Fruit fly (Drosophila melanogaster) whole organism, embryonic: ENCODE measurements around the gene PolE2.
A peak's percentile ranks its signal among the peaks of the same experiment; 100 is the strongest.

Source experiments
- Adf1 ChIP-seq: fragments of 200-800 bp; sonication (Bioruptor generic); IDR thresholded peaks from 2 replicates; pipeline ENCODE4 v1.3.6; 2022; ENCODE audit warnings: missing biosample characterization, missing genetic modification characterization
- BtbVII ChIP-seq: fragments of 200-800 bp; sonication (Bioruptor generic); optimal IDR thresholded peaks from 3 replicates; lab custom pipeline; 2017; ENCODE audit warnings: missing biosample characterization, mild to moderate bottlenecking, missing genetic modification characterization
- CG10209 ChIP-seq: fragments of 200-800 bp; sonication (Bioruptor generic); optimal IDR thresholded peaks from 3 replicates; lab custom pipeline; 2017; ENCODE audit warnings: missing biosample characterization, mild to moderate bottlenecking, missing genetic modification characterization, missing genetic modification reagents
- CG10366 ChIP-seq: fragments of 200-800 bp; sonication (Bioruptor generic); IDR thresholded peaks from 2 replicates; pipeline ENCODE4 v1.3.6; 2022; ENCODE audit warnings: missing biosample characterization, missing genetic modification characterization
- CG1233 ChIP-seq: fragments of 200-800 bp; sonication (Bioruptor generic); optimal IDR thresholded peaks from 4 replicates; lab custom pipeline; 2018; ENCODE audit warnings: missing biosample characterization, mild to moderate bottlenecking, missing genetic modification characterization
- CG12659 ChIP-seq: fragments of 200-800 bp; sonication (Bioruptor generic); optimal IDR thresholded peaks from 3 replicates; lab custom pipeline; 2017; ENCODE audit warnings: mild to moderate bottlenecking, missing biosample characterization, missing genetic modification reagents, missing genetic modification characterization
- CG12744 ChIP-seq: fragments of 200-800 bp; sonication (Bioruptor generic); optimal IDR thresholded peaks from 2 replicates; lab custom pipeline; 2016; ENCODE audit warnings: missing biosample characterization, missing genetic modification characterization
- CG12942 ChIP-seq: fragments of 200-800 bp; sonication (Bioruptor generic); optimal IDR thresholded peaks from 3 replicates; lab custom pipeline; 2016; ENCODE audit warnings: missing biosample characterization, missing genetic modification characterization
- CG13287 ChIP-seq: fragments of 200-800 bp; sonication (Bioruptor generic); IDR thresholded peaks from 2 replicates; pipeline ENCODE4 v1.3.6; 2022; ENCODE audit warnings: missing biosample characterization, missing genetic modification characterization; ENCODE audit not compliant: partially characterized antibody
- CG14441 ChIP-seq: fragments of 200-800 bp; sonication (Bioruptor generic); IDR thresholded peaks from 2 replicates; pipeline ENCODE4 v1.3.6; 2022; ENCODE audit warnings: missing biosample characterization, missing genetic modification characterization
- CG17361 ChIP-seq: fragments of 200-800 bp; sonication (Bioruptor generic); IDR thresholded peaks from 3 replicates; pipeline ENCODE4 v1.3.6; 2022; ENCODE audit warnings: missing biosample characterization, missing genetic modification characterization
- CG18262 ChIP-seq: fragments of 200-800 bp; optimal IDR thresholded peaks from 3 replicates; lab custom pipeline; 2019; ENCODE audit warnings: missing biosample characterization, mild to moderate bottlenecking, missing genetic modification characterization, moderate library complexity
- CG18476 ChIP-seq: fragments of 200-800 bp; sonication (Bioruptor generic); optimal IDR thresholded peaks from 2 replicates; lab custom pipeline; 2016; ENCODE audit warnings: missing biosample characterization, mild to moderate bottlenecking, missing genetic modification characterization
- CG30403 ChIP-seq: fragments of 200-800 bp; sonication (Bioruptor generic); optimal IDR thresholded peaks from 3 replicates; lab custom pipeline; 2016; ENCODE audit warnings: missing biosample characterization, missing genetic modification characterization
- CG30431 ChIP-seq: fragments of 200-800 bp; sonication (Bioruptor generic); optimal IDR thresholded peaks from 2 replicates; lab custom pipeline; 2017; ENCODE audit warnings: missing biosample characterization, missing genetic modification characterization
- CG32767 ChIP-seq: fragments of 200-800 bp; sonication (Bioruptor generic); IDR thresholded peaks from 2 replicates; pipeline ENCODE4 v1.3.6; 2022; ENCODE audit warnings: missing biosample characterization, missing genetic modification characterization
- CG4854 ChIP-seq: fragments of 200-800 bp; sonication (Bioruptor generic); optimal IDR thresholded peaks from 2 replicates; lab custom pipeline; 2016; ENCODE audit warnings: missing biosample characterization, missing genetic modification characterization, inconsistent platforms
- CG7839 ChIP-seq: fragments of 200-800 bp; sonication (Bioruptor generic); optimal IDR thresholded peaks from 3 replicates; lab custom pipeline; 2018; ENCODE audit warnings: missing biosample characterization, mild to moderate bottlenecking, missing genetic modification characterization, moderate library complexity
- CG8089 ChIP-seq: fragments of 200-800 bp; sonication (Bioruptor generic); optimal IDR thresholded peaks from 3 replicates; lab custom pipeline; 2016; ENCODE audit warnings: missing biosample characterization, missing genetic modification characterization
- CG9609 ChIP-seq: fragments of 200-800 bp; sonication (Bioruptor generic); optimal IDR thresholded peaks from 3 replicates; lab custom pipeline; 2016; ENCODE audit warnings: missing biosample characterization, missing genetic modification characterization
- Camta ChIP-seq: fragments of 200-800 bp; sonication (Bioruptor generic); optimal IDR thresholded peaks from 2 replicates; lab custom pipeline; 2016; ENCODE audit warnings: missing biosample characterization, missing genetic modification characterization
- D ChIP-seq, 2 experiments: fragments of 200-800 bp in 1 of 2; fragments of >200 bp in 1 of 2; sonication (Bioruptor generic) in 1 of 2; optimal IDR thresholded peaks; 2 replicates in 1 of 2; 3 replicates in 1 of 2; lab custom pipeline; 2017; ENCODE audit warnings: mild to moderate bottlenecking in 1 of 2, missing biosample characterization in 1 of 2, missing genetic modification characterization in 1 of 2, missing genetic modification reagents in 1 of 2
- Dfd ChIP-seq, 2 experiments: fragments of >200 bp; optimal IDR thresholded peaks; 2 replicates each; lab custom pipeline; 2017; ENCODE audit warnings: missing biosample characterization in 2 of 2, missing genetic modification characterization in 2 of 2
- Dip3 ChIP-seq: fragments of 200-800 bp; sonication (Bioruptor generic); optimal IDR thresholded peaks from 3 replicates; lab custom pipeline; 2016; ENCODE audit warnings: missing biosample characterization, missing genetic modification characterization
- Dp ChIP-seq: fragments of 200-800 bp; sonication (Bioruptor generic); optimal IDR thresholded peaks from 2 replicates; lab custom pipeline; 2018; ENCODE audit warnings: missing biosample characterization, mild to moderate bottlenecking, missing genetic modification characterization, moderate library complexity
- Fer1 ChIP-seq: fragments of 200-800 bp; sonication (Bioruptor generic); optimal IDR thresholded peaks from 2 replicates; lab custom pipeline; 2017; ENCODE audit warnings: missing biosample characterization, mild to moderate bottlenecking, missing genetic modification characterization
- Fer3 ChIP-seq: fragments of 200-800 bp; sonication (Bioruptor generic); optimal IDR thresholded peaks from 2 replicates; lab custom pipeline; 2018; ENCODE audit warnings: missing biosample characterization, mild to moderate bottlenecking, missing genetic modification characterization, moderate library complexity
- Gug ChIP-seq: fragments of 200-800 bp; sonication (Bioruptor generic); IDR thresholded peaks from 4 replicates; pipeline ENCODE4 v1.3.6; 2022; ENCODE audit warnings: missing biosample characterization, missing genetic modification characterization
- Hsf ChIP-seq: fragments of 200-800 bp; sonication (Bioruptor generic); optimal IDR thresholded peaks from 3 replicates; lab custom pipeline; 2016; ENCODE audit warnings: missing biosample characterization, missing genetic modification characterization
- Jarid2 ChIP-seq: fragments of 200-800 bp; sonication (Bioruptor generic); optimal IDR thresholded peaks from 3 replicates; lab custom pipeline; 2017; ENCODE audit warnings: mild to moderate bottlenecking, missing biosample characterization, missing genetic modification reagents, missing genetic modification characterization
- Med ChIP-seq: fragments of 200-800 bp; sonication (Bioruptor generic); peaks from one replicate; lab custom pipeline; 2016; ENCODE audit warnings: missing biosample characterization, missing genetic modification characterization, mild to moderate bottlenecking, inconsistent platforms, moderate library complexity
- Mes4 ChIP-seq: fragments of 200-800 bp; sonication (Bioruptor generic); optimal IDR thresholded peaks from 2 replicates; lab custom pipeline; 2016; ENCODE audit warnings: missing biosample characterization, missing genetic modification characterization
- NC2β ChIP-seq: fragments of 200-800 bp; sonication (Bioruptor generic); optimal IDR thresholded peaks from 2 replicates; lab custom pipeline; 2016; ENCODE audit warnings: missing biosample characterization, missing genetic modification characterization
- Rfx ChIP-seq: fragments of 200-800 bp; sonication (Bioruptor generic); IDR thresholded peaks from 2 replicates; pipeline ENCODE4 v1.3.6; 2022; ENCODE audit warnings: missing biosample characterization, missing genetic modification characterization
- Tbp ChIP-seq: fragments of >200 bp; optimal IDR thresholded peaks from 2 replicates; lab custom pipeline; 2018; ENCODE audit warnings: missing biosample characterization, missing genetic modification characterization
- croc ChIP-seq: fragments of 200-800 bp; sonication (Bioruptor generic); conservative IDR thresholded peaks from 3 replicates; pipeline ENCODE4 v1.3.6; 2022; ENCODE audit warnings: missing biosample characterization, missing genetic modification characterization
- da ChIP-seq: fragments of 200-800 bp; sonication (Bioruptor generic); optimal IDR thresholded peaks from 2 replicates; lab custom pipeline; 2016; ENCODE audit warnings: missing biosample characterization, missing genetic modification characterization
- danr ChIP-seq: fragments of 200-800 bp; sonication (Bioruptor generic); IDR thresholded peaks from 2 replicates; pipeline ENCODE4 v1.3.6; 2022; ENCODE audit warnings: missing biosample characterization, missing genetic modification characterization
- en ChIP-seq: fragments of 200-800 bp; sonication (Bioruptor generic); optimal IDR thresholded peaks from 2 replicates; lab custom pipeline; 2016; ENCODE audit warnings: missing biosample characterization, missing genetic modification characterization
- eyg ChIP-seq: fragments of 200-800 bp; sonication (Bioruptor generic); optimal IDR thresholded peaks from 3 replicates; lab custom pipeline; 2016; ENCODE audit warnings: missing biosample characterization, missing genetic modification characterization
- grn ChIP-seq: fragments of 200-800 bp; sonication (Bioruptor generic); optimal IDR thresholded peaks from 3 replicates; lab custom pipeline; 2017; ENCODE audit warnings: missing biosample characterization, missing genetic modification characterization
- gsb ChIP-seq: fragments of 200-800 bp; sonication (Bioruptor generic); IDR thresholded peaks from 2 replicates; pipeline ENCODE4 v1.3.6; 2022; ENCODE audit warnings: missing biosample characterization, missing genetic modification characterization
- mirr ChIP-seq: fragments of 200-800 bp; sonication (Bioruptor generic); optimal IDR thresholded peaks from 3 replicates; lab custom pipeline; 2018; ENCODE audit warnings: missing biosample characterization, mild to moderate bottlenecking, missing genetic modification characterization
- pita ChIP-seq: fragments of 200-800 bp; sonication (Bioruptor generic); optimal IDR thresholded peaks from 2 replicates; lab custom pipeline; 2017; ENCODE audit warnings: missing biosample characterization, mild to moderate bottlenecking, missing genetic modification characterization
- sd ChIP-seq: fragments of 200-800 bp; sonication (Bioruptor generic); optimal IDR thresholded peaks from 3 replicates; lab custom pipeline; 2018; ENCODE audit warnings: missing biosample characterization, mild to moderate bottlenecking, missing genetic modification characterization, moderate library complexity
- sima ChIP-seq: fragments of 200-800 bp; sonication (Bioruptor generic); optimal IDR thresholded peaks from 2 replicates; lab custom pipeline; 2016; ENCODE audit warnings: missing biosample characterization, missing genetic modification characterization
- sqz ChIP-seq: fragments of 200-800 bp; sonication (Bioruptor generic); optimal IDR thresholded peaks from 3 replicates; lab custom pipeline; 2018; ENCODE audit warnings: missing biosample characterization, mild to moderate bottlenecking, missing genetic modification characterization
- ttk ChIP-seq: fragments of 200-800 bp; sonication (Bioruptor generic); IDR thresholded peaks from 2 replicates; pipeline ENCODE4 v2.1.2; 2022; ENCODE audit warnings: missing biosample characterization, missing genetic modification characterization
- tx ChIP-seq: fragments of 200-800 bp; sonication (Bioruptor generic); optimal IDR thresholded peaks from 2 replicates; lab custom pipeline; 2016; ENCODE audit warnings: missing biosample characterization, missing genetic modification characterization
- vfl ChIP-seq: fragments of 200-800 bp; sonication (Bioruptor generic); optimal IDR thresholded peaks from 2 replicates; lab custom pipeline; 2016; ENCODE audit warnings: missing biosample characterization, missing genetic modification characterization
- wdn ChIP-seq: fragments of 200-800 bp; sonication (Bioruptor generic); IDR thresholded peaks from 2 replicates; pipeline ENCODE4 v1.3.6; 2022; ENCODE audit warnings: missing biosample characterization, missing genetic modification characterization
- wek ChIP-seq: fragments of 200-800 bp; sonication (Bioruptor generic); optimal IDR thresholded peaks from 3 replicates; lab custom pipeline; 2018; ENCODE audit warnings: missing biosample characterization, mild to moderate bottlenecking, missing genetic modification characterization, moderate library complexity

PolE2 gene

dm6 chr3L:5902189-5902765, 5.0 kb upstream of the PolE2 start, which contains the start of gene QC (continued):
- TF ChIP-seq Mes4 (no peak), CG18476 (GFP tag; lab: Kevin White, UChicago) (no peak), Dfd (GFP tag; optimal IDR thresholded peaks at IDR 0.05; lab: Kevin White, UChicago) (no peak), CG32767 (GFP tag; lab: Robert Waterston, UW) (no peak), ttk (no peak), CG30403 (GFP tag; lab: Kevin White, UChicago) (no peak), eyg (GFP tag; lab: Kevin White, UChicago) (no peak), NC2β (GFP tag; lab: Kevin White, UChicago) (no peak), pita (GFP tag; lab: Kevin White, UChicago) (no peak), CG14441 (GFP tag; lab: Robert Waterston, UW) (no peak), Dp (GFP tag; lab: Kevin White, UChicago) (no peak), CG8089 (GFP tag; lab: Kevin White, UChicago) (no peak), gsb (GFP tag; lab: Robert Waterston, UW) (no peak), wek (GFP tag; lab: Kevin White, UChicago) (no peak), CG12744 (no peak), CG12942 (GFP tag; lab: Kevin White, UChicago) (no peak), Adf1 (GFP tag; lab: Robert Waterston, UW) (peak; percentile 49), Gug (GFP tag; lab: Robert Waterston, UW) (no peak), CG4854 (GFP tag; lab: Kevin White, UChicago) (no peak), Med (peak; percentile 43), tx (no peak), Jarid2 (GFP tag; lab: Kevin White, UChicago) (peak; percentile 64), sd (tag; lab: Kevin White, UChicago) (no peak), CG30431 (no peak), CG9609 (GFP tag; lab: Kevin White, UChicago) (no peak), Rfx (0 out of 2 replicates have a peak, but pooled peaks have one; percentile 11), Fer3 (tag; lab: Kevin White, UChicago) (no peak), grn (no peak), wdn (GFP tag; lab: Robert Waterston, UW) (no peak), da (GFP tag; lab: Kevin White, UChicago) (no peak), sima (no peak), BtbVII (GFP tag; lab: Kevin White, UChicago) (no peak), CG13287 (GFP tag; lab: Robert Waterston, UW) (peak; percentile 23; the same call in 1 of the 2 replicates), CG12659 (no peak), Dip3 (no peak), CG1233 (GFP tag; lab: Kevin White, UChicago) (no peak), vfl (GFP tag; lab: Kevin White, UChicago) (no peak), Tbp (GFP tag; lab: Kevin White, UChicago) (no peak), CG17361 (GFP tag; lab: Robert Waterston, UW) (no peak), CG18262 (tag; lab: Kevin White, UChicago) (no peak), CG10209 (no peak), CG7839 (tag; lab: Kevin White, UChicago) (no peak), D (optimal IDR thresholded peaks at IDR 0.05; lab: Kevin White, UChicago) (no peak), D (GFP tag; optimal IDR thresholded peaks at IDR 0.05; lab: Kevin White, UChicago) (no peak), Hsf (GFP tag; lab: Kevin White, UChicago) (no peak), croc (GFP tag; lab: Robert Waterston, UW) (no peak), danr (no peak), Camta (GFP tag; lab: Kevin White, UChicago) (no peak), mirr (no peak), sqz (GFP tag; lab: Kevin White, UChicago) (no peak), Fer1 (GFP tag; lab: Kevin White, UChicago) (no peak), CG10366 (GFP tag; lab: Robert Waterston, UW) (no peak), en (GFP tag; lab: Kevin White, UChicago) (no peak)
